Worm (Caenorhabditis elegans): ENCODE data around the gene ags-3.

DNA sequence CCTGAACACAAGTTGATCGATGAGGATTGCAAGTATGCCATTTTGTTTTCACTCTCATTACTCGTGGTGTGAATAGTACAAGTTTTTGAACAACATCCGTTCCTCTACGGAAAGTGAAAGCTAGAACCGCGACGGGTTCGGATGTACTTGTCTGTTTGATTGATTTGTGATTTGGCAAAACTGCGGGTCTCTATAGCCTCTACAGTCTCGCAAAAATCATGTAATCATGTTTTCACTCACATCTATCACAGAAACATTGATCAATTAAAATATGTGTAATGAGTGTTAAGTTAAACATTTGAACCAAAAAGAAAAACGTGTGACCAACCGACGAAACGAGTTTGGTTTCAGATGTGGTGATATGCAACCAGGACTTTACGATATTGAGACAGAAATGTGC lies 36.0 kb upstream of the ags-3 start:
- TF ChIP-seq ceh-27 (GFP tag; optimal IDR thresholded peaks at IDR 0.05), result no peak
- no peak for TF ChIP-seq unc-62 (GFP tag; optimal IDR thresholded peaks at IDR 0.05)
- TF ChIP-seq gei-17 (GFP tag; optimal IDR thresholded peaks at IDR 0.05), result no peak
- no peak for TF ChIP-seq repo-1 (tag; optimal IDR thresholded peaks at IDR 0.05)
- TF ChIP-seq aptf-2 (GFP tag; conservative IDR thresholded peaks at IDR 0.05), result no peak
